Fruit fly (Drosophila melanogaster) whole organism, prepupa: ENCODE measurements around the gene CG8519.
A peak's percentile ranks its signal among the peaks of the same experiment; 100 is the strongest.

Source experiments
- Blimp-1 ChIP-seq: fragments of 200-800 bp; sonication (Bioruptor generic); optimal IDR thresholded peaks from 3 replicates; lab custom pipeline; 2017; ENCODE audit warnings: missing biosample characterization, missing genetic modification characterization, mild to moderate bottlenecking, moderate library complexity, missing genetic modification reagents
- CG10631 ChIP-seq: fragments of 200-800 bp; sonication (Bioruptor generic); optimal IDR thresholded peaks from 2 replicates; lab custom pipeline; 2016; ENCODE audit warnings: missing biosample characterization, missing genetic modification characterization
- CG11294 ChIP-seq: fragments of 200-800 bp; sonication (Bioruptor generic); IDR thresholded peaks from 2 replicates; pipeline ENCODE4 v1.3.6; 2022; ENCODE audit warnings: missing biosample characterization, missing genetic modification characterization
- CG11902 ChIP-seq: fragments of 200-800 bp; sonication (Bioruptor generic); optimal IDR thresholded peaks from 3 replicates; lab custom pipeline; 2016; ENCODE audit warnings: missing biosample characterization, missing genetic modification characterization
- CG15336 ChIP-seq: fragments of 200-800 bp; sonication (Bioruptor generic); IDR thresholded peaks from 2 replicates; pipeline ENCODE4 v1.3.6; 2022; ENCODE audit warnings: missing biosample characterization, missing genetic modification characterization
- CG16779 ChIP-seq: fragments of 200-800 bp; sonication (Bioruptor generic); optimal IDR thresholded peaks from 3 replicates; lab custom pipeline; 2017; ENCODE audit warnings: missing biosample characterization, mild to moderate bottlenecking, missing genetic modification characterization
- CG3032 ChIP-seq: fragments of 200-800 bp; optimal IDR thresholded peaks from 2 replicates; lab custom pipeline; 2019; ENCODE audit warnings: missing biosample characterization, mild to moderate bottlenecking, missing genetic modification characterization, moderate library complexity
- CG31627 ChIP-seq: fragments of 200-800 bp; sonication (Bioruptor generic); optimal IDR thresholded peaks from 3 replicates; lab custom pipeline; 2016; ENCODE audit warnings: missing biosample characterization, missing genetic modification characterization
- CG32006 ChIP-seq: fragments of 200-800 bp; sonication (Bioruptor generic); optimal IDR thresholded peaks from 3 replicates; lab custom pipeline; 2017; ENCODE audit warnings: missing biosample characterization, mild to moderate bottlenecking, missing genetic modification characterization
- CG34406 ChIP-seq: fragments of 200-800 bp; sonication (Bioruptor generic); optimal IDR thresholded peaks from 3 replicates; lab custom pipeline; 2016; ENCODE audit warnings: missing biosample characterization, missing genetic modification characterization
- CG3919 ChIP-seq: fragments of 200-800 bp; sonication (Bioruptor generic); optimal IDR thresholded peaks from 3 replicates; lab custom pipeline; 2016; ENCODE audit warnings: missing biosample characterization, missing genetic modification characterization
- CG4318 ChIP-seq: fragments of 200-800 bp; sonication (Bioruptor generic); optimal IDR thresholded peaks from 3 replicates; lab custom pipeline; 2017; ENCODE audit warnings: missing biosample characterization, mild to moderate bottlenecking, missing genetic modification characterization
- CG6276 ChIP-seq: fragments of 200-800 bp; sonication (Bioruptor generic); optimal IDR thresholded peaks from 2 replicates; lab custom pipeline; 2017; ENCODE audit warnings: missing biosample characterization, mild to moderate bottlenecking, missing genetic modification characterization
- CG6792 ChIP-seq: fragments of 200-800 bp; sonication (Bioruptor generic); optimal IDR thresholded peaks from 3 replicates; lab custom pipeline; 2016; ENCODE audit warnings: missing biosample characterization, missing genetic modification characterization
- CG6808 ChIP-seq: fragments of 200-800 bp; sonication (Bioruptor generic); optimal IDR thresholded peaks from 3 replicates; lab custom pipeline; 2017; ENCODE audit warnings: missing biosample characterization, missing genetic modification characterization, mild to moderate bottlenecking, moderate library complexity, missing genetic modification reagents
- CG6854 ChIP-seq: fragments of 200-800 bp; sonication (Bioruptor generic); optimal IDR thresholded peaks from 2 replicates; lab custom pipeline; 2017; ENCODE audit warnings: missing biosample characterization, mild to moderate bottlenecking, missing genetic modification characterization
- CG8119 ChIP-seq: fragments of 200-800 bp; sonication (Bioruptor generic); IDR thresholded peaks from 3 replicates; pipeline ENCODE4 v1.3.6; 2022; ENCODE audit warnings: missing biosample characterization, missing genetic modification characterization
- CG8319 ChIP-seq: fragments of 200-800 bp; sonication (Bioruptor generic); optimal IDR thresholded peaks from 3 replicates; lab custom pipeline; 2016; ENCODE audit warnings: missing biosample characterization, missing genetic modification characterization
- CG8632 ChIP-seq: fragments of 200-800 bp; sonication (Bioruptor generic); optimal IDR thresholded peaks from 3 replicates; lab custom pipeline; 2016; ENCODE audit warnings: missing biosample characterization, missing genetic modification characterization
- CG9139 ChIP-seq: fragments of 200-800 bp; sonication (Bioruptor generic); optimal IDR thresholded peaks from 3 replicates; lab custom pipeline; 2017; ENCODE audit warnings: missing biosample characterization, mild to moderate bottlenecking, missing genetic modification characterization
- Eip78C ChIP-seq: fragments of 200-800 bp; sonication (Bioruptor generic); peaks from one replicate; lab custom pipeline; 2016; ENCODE audit warnings: missing biosample characterization, missing genetic modification characterization
- Ets21C ChIP-seq: fragments of 200-800 bp; sonication (Bioruptor generic); optimal IDR thresholded peaks from 3 replicates; lab custom pipeline; 2016; ENCODE audit warnings: missing biosample characterization, missing genetic modification characterization
- Gug ChIP-seq: fragments of 200-800 bp; sonication (Bioruptor generic); IDR thresholded peaks from 2 replicates; pipeline ENCODE4 v1.3.6; 2022; ENCODE audit warnings: missing biosample characterization, missing genetic modification characterization
- Hr38 ChIP-seq: sonication (Bioruptor generic); optimal IDR thresholded peaks from 2 replicates; lab custom pipeline; 2016; ENCODE audit warnings: missing biosample characterization, missing genetic modification characterization
- Hr4 ChIP-seq: fragments of 200-800 bp; sonication (Bioruptor generic); optimal IDR thresholded peaks from 3 replicates; lab custom pipeline; 2016; ENCODE audit warnings: missing biosample characterization, missing genetic modification characterization
- Lpt ChIP-seq: fragments of 200-800 bp; sonication (Bioruptor generic); optimal IDR thresholded peaks from 3 replicates; lab custom pipeline; 2016; ENCODE audit warnings: missing biosample characterization, missing genetic modification characterization
- Met ChIP-seq: fragments of 200-800 bp; sonication (Bioruptor generic); optimal IDR thresholded peaks from 3 replicates; lab custom pipeline; 2016; ENCODE audit warnings: missing biosample characterization, missing genetic modification characterization
- OdsH ChIP-seq: fragments of 200-800 bp; sonication (Bioruptor generic); optimal IDR thresholded peaks from 3 replicates; lab custom pipeline; 2016; ENCODE audit warnings: missing biosample characterization, missing genetic modification characterization
- Smox ChIP-seq: fragments of 200-800 bp; sonication (Bioruptor generic); optimal IDR thresholded peaks from 3 replicates; lab custom pipeline; 2016; ENCODE audit warnings: missing biosample characterization, missing genetic modification characterization
- Sox14 ChIP-seq: fragments of 200-800 bp; sonication (Bioruptor generic); optimal IDR thresholded peaks from 3 replicates; lab custom pipeline; 2016; ENCODE audit warnings: missing biosample characterization, missing genetic modification characterization
- Sox15 ChIP-seq: fragments of 200-800 bp; sonication (Bioruptor generic); optimal IDR thresholded peaks from 3 replicates; lab custom pipeline; 2016; ENCODE audit warnings: missing biosample characterization, missing genetic modification characterization
- achi ChIP-seq: fragments of 200-800 bp; sonication (Bioruptor generic); optimal IDR thresholded peaks from 3 replicates; lab custom pipeline; 2016; ENCODE audit warnings: missing biosample characterization, missing genetic modification characterization
- acj6 ChIP-seq: fragments of 200-800 bp; sonication (Bioruptor generic); optimal IDR thresholded peaks from 3 replicates; lab custom pipeline; 2016; ENCODE audit warnings: missing biosample characterization, missing genetic modification characterization
- cyc ChIP-seq: fragments of 200-800 bp; sonication (Bioruptor generic); optimal IDR thresholded peaks from 3 replicates; lab custom pipeline; 2016; ENCODE audit warnings: missing biosample characterization, missing genetic modification characterization
- dac ChIP-seq: fragments of 200-800 bp; sonication (Bioruptor generic); optimal IDR thresholded peaks from 2 replicates; lab custom pipeline; 2017; ENCODE audit warnings: missing biosample characterization, mild to moderate bottlenecking, missing genetic modification characterization
- eg ChIP-seq: fragments of 200-800 bp; sonication (Bioruptor generic); IDR thresholded peaks from 3 replicates; pipeline ENCODE4 v1.3.6; 2022; ENCODE audit warnings: missing biosample characterization, missing genetic modification characterization
- esn ChIP-seq: fragments of 200-800 bp; sonication (Bioruptor generic); optimal IDR thresholded peaks from 2 replicates; lab custom pipeline; 2016; ENCODE audit warnings: missing biosample characterization, mild to moderate bottlenecking, missing genetic modification characterization, moderate library complexity
- fd59A ChIP-seq: fragments of 200-800 bp; sonication (Bioruptor generic); optimal IDR thresholded peaks from 2 replicates; lab custom pipeline; 2017; ENCODE audit warnings: missing biosample characterization, mild to moderate bottlenecking, missing genetic modification characterization, missing genetic modification reagents
- net ChIP-seq: fragments of 200-800 bp; sonication (Bioruptor generic); optimal IDR thresholded peaks from 3 replicates; lab custom pipeline; 2016; ENCODE audit warnings: missing biosample characterization, missing genetic modification characterization
- salr ChIP-seq, 2 experiments: fragments of 200-800 bp; sonication (Bioruptor generic); optimal IDR thresholded peaks; 3 replicates each; lab custom pipeline; 2016 to 2018; ENCODE audit warnings: missing biosample characterization in 2 of 2, missing genetic modification characterization in 2 of 2, mild to moderate bottlenecking in 1 of 2
- spab ChIP-seq: fragments of 200-800 bp; sonication (Bioruptor generic); optimal IDR thresholded peaks from 2 replicates; lab custom pipeline; 2017; ENCODE audit warnings: missing biosample characterization, mild to moderate bottlenecking, missing genetic modification characterization, missing genetic modification reagents
- ss ChIP-seq, 2 experiments: fragments of 200-800 bp; sonication (Bioruptor generic); optimal IDR thresholded peaks; 2 replicates in 1 of 2; 3 replicates in 1 of 2; lab custom pipeline; 2017 to 2018; ENCODE audit warnings: mild to moderate bottlenecking in 2 of 2, missing biosample characterization in 2 of 2, missing genetic modification characterization in 2 of 2, moderate library complexity in 1 of 2
- svp ChIP-seq: fragments of 200-800 bp; sonication (Bioruptor generic); peaks from one replicate; lab custom pipeline; 2016; ENCODE audit warnings: missing biosample characterization, missing genetic modification characterization
- topi ChIP-seq: fragments of 200-800 bp; sonication (Bioruptor generic); optimal IDR thresholded peaks from 3 replicates; lab custom pipeline; 2016; ENCODE audit warnings: missing biosample characterization, missing genetic modification characterization
- vri ChIP-seq: fragments of 200-800 bp; sonication (Bioruptor generic); optimal IDR thresholded peaks from 3 replicates; lab custom pipeline; 2016; ENCODE audit warnings: missing biosample characterization, mild to moderate bottlenecking, missing genetic modification characterization

CG8519 gene

DNA sequence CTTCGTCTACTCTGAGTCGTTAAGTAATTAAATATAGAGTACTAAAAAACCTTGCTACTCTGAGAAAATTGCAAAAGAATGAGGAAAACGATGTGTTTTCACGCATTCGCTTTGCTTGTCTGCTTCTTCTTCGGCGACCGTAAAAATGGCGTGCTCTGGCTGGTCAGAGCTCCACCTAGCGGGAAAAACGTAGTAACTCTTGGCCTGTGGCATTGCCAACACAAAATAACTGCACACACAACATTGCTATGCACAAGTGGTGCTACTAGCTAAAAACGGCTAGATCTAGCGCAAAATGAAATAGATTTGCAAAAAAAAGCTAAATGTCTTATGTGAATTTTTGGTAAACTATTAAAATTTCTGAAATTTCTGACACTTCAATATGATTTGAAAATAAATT is 42.5 kb downstream of the CG8519 start (continued):
- TF ChIP-seq acj6 (GFP tag; lab: Kevin White, UChicago) = peak; percentile 38
- TF ChIP-seq CG31627 = peak; percentile 60
- no peak for TF ChIP-seq CG8119 (GFP tag; lab: Robert Waterston, UW)
- TF ChIP-seq dac = no peak
- peak; percentile 43 for TF ChIP-seq CG3032 (tag; lab: Kevin White, UChicago)

DNA sequence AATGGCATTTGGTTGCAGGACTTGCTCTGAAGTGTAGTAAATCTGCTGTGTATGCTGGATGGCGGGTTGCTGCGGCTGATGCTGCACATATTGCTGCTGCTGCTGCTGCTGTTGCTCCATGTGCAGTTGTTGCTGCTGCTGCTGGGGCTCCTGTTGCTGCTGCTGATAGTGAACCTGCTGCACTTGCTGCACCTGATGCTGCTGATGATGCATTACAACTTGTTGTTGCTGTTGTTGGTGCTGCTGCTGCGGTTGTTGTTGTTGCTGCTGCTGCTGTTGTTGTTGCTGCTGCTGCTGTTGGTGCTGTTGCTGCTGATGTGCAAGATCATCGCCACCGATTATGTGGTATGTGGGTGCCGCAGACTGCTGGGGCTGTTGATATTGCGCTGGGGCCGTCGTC is 46.2 kb downstream of the CG8519 start:
- TF ChIP-seq achi (GFP tag; lab: Kevin White, UChicago) (no peak), ss (GFP tag; optimal IDR thresholded peaks at IDR 0.05; lab: Kevin White, UChicago) (no peak), svp (no peak), salr (GFP tag; optimal IDR thresholded peaks at IDR 0.05; lab: Kevin White, UChicago) (no peak), CG9139 (GFP tag; lab: Kevin White, UChicago) (no peak), CG6792 (GFP tag; lab: Kevin White, UChicago) (no peak), eg (GFP tag; lab: Robert Waterston, UW) (no peak), CG3032 (tag; lab: Kevin White, UChicago) (no peak), CG10631 (GFP tag; lab: Kevin White, UChicago) (no peak), Blimp-1 (GFP tag; lab: Kevin White, UChicago) (no peak), Sox15 (no peak), Hr4 (no peak), CG8632 (GFP tag; lab: Kevin White, UChicago) (no peak), topi (no peak), Smox (GFP tag; lab: Kevin White, UChicago) (no peak)

DNA sequence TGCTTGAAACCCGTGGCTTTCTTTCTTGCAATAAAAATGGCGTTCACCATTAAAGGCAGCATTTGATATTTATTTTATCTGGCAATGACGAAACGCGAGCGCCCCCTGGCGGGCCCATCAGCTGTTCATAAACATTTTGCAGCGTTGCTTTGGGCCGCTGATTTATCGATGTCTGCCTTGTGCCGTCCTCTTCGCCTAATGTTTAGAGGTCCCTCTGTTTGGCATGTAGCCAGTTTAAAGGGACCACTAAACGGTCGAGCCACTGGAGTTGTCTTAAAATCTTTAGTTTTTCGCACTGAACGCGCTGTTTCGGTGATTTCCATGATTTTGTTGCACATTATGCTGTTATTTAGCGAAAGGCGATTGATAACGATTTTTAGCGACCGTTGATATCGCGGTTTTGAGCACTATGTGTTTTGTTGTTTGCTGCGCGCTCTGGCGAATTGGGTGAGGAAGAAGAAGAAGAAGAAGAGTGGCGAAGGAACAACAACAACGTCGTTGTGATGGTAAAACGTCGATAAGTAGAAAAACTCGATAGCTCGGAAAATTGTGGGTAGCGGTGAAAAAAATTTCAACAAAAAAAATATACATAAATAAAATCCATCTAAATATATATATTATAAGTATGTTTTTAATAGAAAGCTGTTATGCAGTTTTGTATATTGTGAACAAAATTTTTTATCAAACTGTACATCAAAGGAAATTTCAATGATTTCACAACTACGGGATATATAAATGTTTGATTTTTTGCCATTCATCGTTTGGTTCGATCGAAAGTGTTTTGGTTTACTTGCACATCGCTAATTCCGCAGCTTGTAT is 47.8 kb downstream of the CG8519 start, which contains the start of the genes velo and Sbds:
TSS of gene velo (minus strand) at position 475 of the 819 bp plus-strand sequence.
TSS of gene Sbds (plus strand) at position 636 of the 819 bp plus-strand sequence.
- peak; percentile 16 for TF ChIP-seq Smox (GFP tag; lab: Kevin White, UChicago)
- TF ChIP-seq CG4318 = no peak
- TF ChIP-seq Eip78C (GFP tag; lab: Kevin White, UChicago) = peak; percentile 59
- TF ChIP-seq fd59A = no peak
- TF ChIP-seq OdsH (GFP tag; lab: Kevin White, UChicago) = no peak
- TF ChIP-seq Blimp-1 (GFP tag; lab: Kevin White, UChicago) = peak; percentile 44
- TF ChIP-seq dac = peak; percentile 8
- TF ChIP-seq Sox14 (GFP tag; lab: Kevin White, UChicago) = peak; percentile 47
- no peak for TF ChIP-seq CG6854 (GFP tag; lab: Kevin White, UChicago)
- no peak for TF ChIP-seq CG6808 (GFP tag; lab: Kevin White, UChicago)
- peak; percentile 36 for TF ChIP-seq esn (GFP tag; lab: Kevin White, UChicago)
- peak; percentile 46 for TF ChIP-seq achi (GFP tag; lab: Kevin White, UChicago)
- peak; percentile 35 for TF ChIP-seq CG8632 (GFP tag; lab: Kevin White, UChicago)
- peak; percentile 13 for TF ChIP-seq Lpt (GFP tag; lab: Kevin White, UChicago)
- no peak for TF ChIP-seq CG6276 (GFP tag; lab: Kevin White, UChicago)
- TF ChIP-seq vri (GFP tag; lab: Kevin White, UChicago) = no peak
- TF ChIP-seq Ets21C = peak; percentile 18
- no peak for TF ChIP-seq CG11902 (GFP tag; lab: Kevin White, UChicago)
- TF ChIP-seq CG34406 (GFP tag; lab: Kevin White, UChicago) = no peak
- no peak for TF ChIP-seq Gug (GFP tag; lab: Robert Waterston, UW)
- no peak for TF ChIP-seq CG11294
- no peak for TF ChIP-seq Sox15
- TF ChIP-seq CG3919 = no peak
- no peak for TF ChIP-seq Hr38 (GFP tag; lab: Kevin White, UChicago)
- TF ChIP-seq CG16779 (tag; lab: Kevin White, UChicago) = no peak
- peak; percentile 36; the same call in 1 of the 2 replicates for TF ChIP-seq CG15336 (GFP tag; lab: Robert Waterston, UW)
- TF ChIP-seq CG6792 (GFP tag; lab: Kevin White, UChicago) = no peak
- no peak for TF ChIP-seq net (GFP tag; lab: Kevin White, UChicago)
- peak; percentile 27 for TF ChIP-seq CG3032 (tag; lab: Kevin White, UChicago)
- 0 out of 3 replicates have a peak, but pooled peaks have one; percentile 46 for TF ChIP-seq CG8119 (GFP tag; lab: Robert Waterston, UW)
- TF ChIP-seq CG32006 = no peak
- TF ChIP-seq ss (GFP tag; optimal IDR thresholded peaks at IDR 0.05; lab: Kevin White, UChicago) = no peak
- TF ChIP-seq acj6 (GFP tag; lab: Kevin White, UChicago) = peak; percentile 58
- no peak for TF ChIP-seq CG8319 (GFP tag; lab: Kevin White, UChicago)
- TF ChIP-seq spab (GFP tag; lab: Kevin White, UChicago) = no peak
- peak; percentile 37 for TF ChIP-seq Met
- TF ChIP-seq topi = peak; percentile 4
- TF ChIP-seq cyc (GFP tag; lab: Kevin White, UChicago) = peak; percentile 6
